Worm (Caenorhabditis elegans): ENCODE measurements around the gene pud-1.2.

pud-1.2 gene

ce11 chrV:2277260-2277659 lies 45.1 kb downstream of the pud-1.2 start:
- TF ChIP-seq pha-2 (tag; optimal IDR thresholded peaks at IDR 0.05) (no peak), madf-2 (tag; optimal IDR thresholded peaks at IDR 0.05) (no peak), elt-2 (tag; optimal IDR thresholded peaks at IDR 0.05) (no peak), lin-11 (tag; optimal IDR thresholded peaks at IDR 0.05) (no peak), ama-1 (optimal IDR thresholded peaks at IDR 0.05) (no peak), che-1 (tag; optimal IDR thresholded peaks at IDR 0.05) (no peak), mec-3 (tag; optimal IDR thresholded peaks at IDR 0.05; ENCODE audit: borderline replicate concordance) (no peak)

- TF ChIP-seq ahr-1 (tag; optimal IDR thresholded peaks at IDR 0.05) (no peak), sox-4 (tag; optimal IDR thresholded peaks at IDR 0.05) (no peak), pros-1 (tag; optimal IDR thresholded peaks at IDR 0.05) (no peak), C38D4.7 (GFP tag; optimal IDR thresholded peaks at IDR 0.05) (no peak)
Observed at ce11 chrV:2274253-2274892, 48.0 kb downstream of the pud-1.2 start, which contains the start of the genes Y5H2A.4 and abu-4. Gene Y5H2A.4 (minus strand): TSS chrV:2274353. Gene abu-4 (plus strand): TSS chrV:2274842.

Measured in whole organism, late embryonic.